Worm (Caenorhabditis elegans): ENCODE measurements around the gene Y116A8A.150.
"Not testable (repeated sequence)": the region's sequence is repeated elsewhere in the genome, so short reads cannot be mapped to it uniquely, and the experiment has no call there.

Y116A8A.150 gene

ce11 chrIV:16842873-16843272 is at the start of gene Y116A8A.150:
Gene Y116A8A.150 (minus strand): TSS chrIV:16842973.
- not testable (repeated sequence) for TF ChIP-seq hmg-4 (GFP tag; optimal IDR thresholded peaks at IDR 0.05); tbx-11 (GFP tag; IDR thresholded peaks at IDR 0.05); ceh-36 (tag; optimal IDR thresholded peaks at IDR 0.05)

ce11 chrIV:16888580-16888979 is 45.8 kb upstream of the Y116A8A.150 start:
- no peak for TF ChIP-seq B0310.2 (tag; optimal IDR thresholded peaks at IDR 0.05)
- no peak for TF ChIP-seq tbx-37 (GFP tag; conservative IDR thresholded peaks at IDR 0.05)
- TF ChIP-seq ceh-13 (GFP tag; optimal IDR thresholded peaks at IDR 0.05) = no peak
- no peak for TF ChIP-seq aly-1 (tag; optimal IDR thresholded peaks at IDR 0.05)
- TF ChIP-seq tra-4 (tag; optimal IDR thresholded peaks at IDR 0.05) = no peak
- no peak for TF ChIP-seq flt-1 (GFP tag; IDR thresholded peaks at IDR 0.05)
- TF ChIP-seq tbx-11 (GFP tag; IDR thresholded peaks at IDR 0.05) = no peak
- TF ChIP-seq ets-7 (tag; optimal IDR thresholded peaks at IDR 0.05) = no peak
- TF ChIP-seq ceh-36 (tag; optimal IDR thresholded peaks at IDR 0.05) = no peak
- no peak for TF ChIP-seq hmbx-1 (tag; optimal IDR thresholded peaks at IDR 0.05)
- TF ChIP-seq sea-1 (GFP tag; conservative IDR thresholded peaks at IDR 0.05) = no peak
- TF ChIP-seq hmg-4 (GFP tag; optimal IDR thresholded peaks at IDR 0.05) = no peak
- TF ChIP-seq ama-1 (optimal IDR thresholded peaks at IDR 0.05) = no peak
- TF ChIP-seq pes-1 (GFP tag; IDR thresholded peaks at IDR 0.05) = no peak
- no peak for TF ChIP-seq hnd-1 (tag; optimal IDR thresholded peaks at IDR 0.05)
- TF ChIP-seq F13C5.2 (tag; optimal IDR thresholded peaks at IDR 0.05) = no peak
- TF ChIP-seq scrt-1 (GFP tag; IDR thresholded peaks at IDR 0.05) = no peak

- TF ChIP-seq pes-1 (GFP tag; IDR thresholded peaks at IDR 0.05) = peak; percentile 53; the same call in 1 of the 2 replicates
- peak; percentile 47; the same call in 1 of the 2 replicates for TF ChIP-seq flt-1 (GFP tag; IDR thresholded peaks at IDR 0.05)
Observed at ce11 chrIV:16882414-16882813, 39.6 kb upstream of the Y116A8A.150 start.

- TF ChIP-seq B0310.2 (tag; optimal IDR thresholded peaks at IDR 0.05) = no peak
- no peak for TF ChIP-seq ceh-36 (tag; optimal IDR thresholded peaks at IDR 0.05)
Observed at ce11 chrIV:16868900-16869299, 26.1 kb upstream of the Y116A8A.150 start, which contains the start of gene T06A10.106. Gene T06A10.106 (minus strand): TSS chrIV:16869000.

- TF ChIP-seq ets-7 (tag; optimal IDR thresholded peaks at IDR 0.05) (no peak), ceh-36 (tag; optimal IDR thresholded peaks at IDR 0.05) (no peak), tbx-37 (GFP tag; conservative IDR thresholded peaks at IDR 0.05) (no peak), hmg-4 (GFP tag; optimal IDR thresholded peaks at IDR 0.05) (no peak), tra-4 (tag; optimal IDR thresholded peaks at IDR 0.05) (no peak), ama-1 (optimal IDR thresholded peaks at IDR 0.05) (no peak), sea-1 (GFP tag; conservative IDR thresholded peaks at IDR 0.05) (no peak), scrt-1 (GFP tag; IDR thresholded peaks at IDR 0.05) (no peak), hnd-1 (tag; optimal IDR thresholded peaks at IDR 0.05) (no peak), aly-1 (tag; optimal IDR thresholded peaks at IDR 0.05) (no peak)
Observed at ce11 chrIV:16867223-16867622, 24.4 kb upstream of the Y116A8A.150 start, which contains the start of gene T06A10.107. Gene T06A10.107 (plus strand): TSS chrIV:16867523.

ce11 chrIV:16866487-16866886 is 23.7 kb upstream of the Y116A8A.150 start:
- TF ChIP-seq pes-1 (GFP tag; IDR thresholded peaks at IDR 0.05) = 0 out of 2 replicates have a peak, but pooled peaks have one; percentile 29

- no peak for TF ChIP-seq B0310.2 (tag; optimal IDR thresholded peaks at IDR 0.05)
- TF ChIP-seq hmg-4 (GFP tag; optimal IDR thresholded peaks at IDR 0.05) = peak; percentile 39
- TF ChIP-seq flt-1 (GFP tag; IDR thresholded peaks at IDR 0.05) = peak; percentile 67
- TF ChIP-seq F13C5.2 (tag; optimal IDR thresholded peaks at IDR 0.05) = peak; percentile 91
- TF ChIP-seq ama-1 (optimal IDR thresholded peaks at IDR 0.05) = no peak
- TF ChIP-seq ceh-36 (tag; optimal IDR thresholded peaks at IDR 0.05) = peak; percentile 56
- TF ChIP-seq ets-7 (tag; optimal IDR thresholded peaks at IDR 0.05) = no peak
- TF ChIP-seq tbx-37 (GFP tag; conservative IDR thresholded peaks at IDR 0.05) = 0 out of 2 replicates have a peak, but pooled peaks have one; percentile 32
- TF ChIP-seq aly-1 (tag; optimal IDR thresholded peaks at IDR 0.05) = no peak
- peak; percentile 29 for TF ChIP-seq ceh-13 (GFP tag; optimal IDR thresholded peaks at IDR 0.05)
- TF ChIP-seq pes-1 (GFP tag; IDR thresholded peaks at IDR 0.05) = peak; percentile 67
- peak; percentile 61; the same call in 1 of the 2 replicates for TF ChIP-seq sea-1 (GFP tag; conservative IDR thresholded peaks at IDR 0.05)
- TF ChIP-seq tra-4 (tag; optimal IDR thresholded peaks at IDR 0.05) = no peak
- TF ChIP-seq hnd-1 (tag; optimal IDR thresholded peaks at IDR 0.05) = peak; percentile 42
- no peak for TF ChIP-seq hmbx-1 (tag; optimal IDR thresholded peaks at IDR 0.05)
- no peak for TF ChIP-seq scrt-1 (GFP tag; IDR thresholded peaks at IDR 0.05)
- 0 out of 2 replicates have a peak, but pooled peaks have one; percentile 65 for TF ChIP-seq tbx-11 (GFP tag; IDR thresholded peaks at IDR 0.05)
Observed at ce11 chrIV:16865487-16865886, 22.7 kb upstream of the Y116A8A.150 start, which contains the start of gene gtsf-1. Gene gtsf-1 (plus strand): TSS chrIV:16865840.

- TF ChIP-seq ets-7 (tag; optimal IDR thresholded peaks at IDR 0.05) (no peak), ceh-13 (GFP tag; optimal IDR thresholded peaks at IDR 0.05) (no peak), aly-1 (tag; optimal IDR thresholded peaks at IDR 0.05) (no peak), hmg-4 (GFP tag; optimal IDR thresholded peaks at IDR 0.05) (no peak), ceh-36 (tag; optimal IDR thresholded peaks at IDR 0.05) (no peak), B0310.2 (tag; optimal IDR thresholded peaks at IDR 0.05) (no peak), hmbx-1 (tag; optimal IDR thresholded peaks at IDR 0.05) (no peak), tbx-11 (GFP tag; IDR thresholded peaks at IDR 0.05) (no peak), F13C5.2 (tag; optimal IDR thresholded peaks at IDR 0.05) (no peak), pes-1 (GFP tag; IDR thresholded peaks at IDR 0.05) (no peak), ama-1 (optimal IDR thresholded peaks at IDR 0.05) (no peak)
Observed at ce11 chrIV:16864876-16865275, 22.1 kb upstream of the Y116A8A.150 start.
